Worm (Caenorhabditis elegans) whole organism, L3 larva: ENCODE measurements around the gene Y66D12A.30.

Experiments
- R02D3.7 ChIP-seq: fragments of 150-350 bp; optimal IDR thresholded peaks from 2 replicates; lab custom pipeline; 2014; ENCODE audit warnings: missing biosample characterization, missing genetic modification characterization
- ZK546.5 ChIP-seq: sonication (generic microtip); optimal IDR thresholded peaks from 2 replicates; lab custom pipeline; 2017; ENCODE audit warnings: missing biosample characterization, missing genetic modification characterization
- aly-2 ChIP-seq: fragments of 150-350 bp; optimal IDR thresholded peaks from 2 replicates; lab custom pipeline; 2014; ENCODE audit warnings: missing biosample characterization, missing genetic modification characterization
- ama-1 ChIP-seq: fragments of 150-350 bp; optimal IDR thresholded peaks from 2 replicates; lab custom pipeline; 2018
- ceh-16 ChIP-seq: sonication (generic microtip); optimal IDR thresholded peaks from 2 replicates; lab custom pipeline; 2017; ENCODE audit warnings: missing biosample characterization, missing genetic modification characterization
- ceh-9 ChIP-seq: sonication (generic microtip); optimal IDR thresholded peaks from 2 replicates; lab custom pipeline; 2018; ENCODE audit warnings: missing biosample characterization, missing genetic modification characterization
- daf-12 ChIP-seq: fragments of 150-350 bp; optimal IDR thresholded peaks from 2 replicates; lab custom pipeline; 2014; ENCODE audit warnings: missing biosample characterization, missing genetic modification reagents, missing genetic modification characterization
- egl-5 ChIP-seq: fragments of 150-350 bp; optimal IDR thresholded peaks from 2 replicates; lab custom pipeline; 2017; ENCODE audit warnings: missing biosample characterization, missing genetic modification reagents, missing genetic modification characterization, inconsistent platforms
- elt-1 ChIP-seq: fragments of 150-350 bp; optimal IDR thresholded peaks from 2 replicates; lab custom pipeline; 2014; ENCODE audit warnings: missing biosample characterization, missing genetic modification characterization
- elt-2 ChIP-seq: sonication (generic microtip); optimal IDR thresholded peaks from 2 replicates; lab custom pipeline; 2016; ENCODE audit warnings: missing genetic modification reagents, mild to moderate bottlenecking, missing genetic modification characterization, missing compliant biosample characterization
- elt-3 ChIP-seq, 3 experiments: fragments of 150-350 bp in 1 of 3; sonication (generic microtip) in 2 of 3; optimal IDR thresholded peaks; 2 replicates in 2 of 3; 4 replicates in 1 of 3; lab custom pipeline; 2014 to 2017; ENCODE audit warnings: missing biosample characterization in 3 of 3, missing genetic modification characterization in 3 of 3
- eor-1 ChIP-seq, 2 experiments: fragments of 150-350 bp; optimal IDR thresholded peaks; 2 replicates each; lab custom pipeline; 2014 to 2018; ENCODE audit warnings: missing biosample characterization in 2 of 2, missing genetic modification characterization in 2 of 2
- fkh-10 ChIP-seq: sonication (generic microtip); optimal IDR thresholded peaks from 2 replicates; lab custom pipeline; 2017; ENCODE audit warnings: missing biosample characterization, missing genetic modification reagents, missing genetic modification characterization
- fos-1 ChIP-seq: fragments of 150-350 bp; optimal IDR thresholded peaks from 2 replicates; lab custom pipeline; 2014; ENCODE audit warnings: missing biosample characterization, missing genetic modification characterization
- jun-1 ChIP-seq: fragments of 150-350 bp; optimal IDR thresholded peaks from 2 replicates; lab custom pipeline; 2014; ENCODE audit warnings: missing biosample characterization, missing genetic modification reagents, missing genetic modification characterization
- lin-15B ChIP-seq: fragments of 150-350 bp; optimal IDR thresholded peaks from 2 replicates; lab custom pipeline; 2014; ENCODE audit warnings: missing biosample characterization, missing genetic modification characterization
- lsy-12 ChIP-seq: sonication (generic microtip); optimal IDR thresholded peaks from 2 replicates; lab custom pipeline; 2016; ENCODE audit warnings: mild to moderate bottlenecking, missing genetic modification characterization, missing compliant biosample characterization
- mdl-1 ChIP-seq: fragments of 150-350 bp; optimal IDR thresholded peaks from 2 replicates; lab custom pipeline; 2014; ENCODE audit warnings: missing biosample characterization, missing genetic modification characterization
- mml-1 ChIP-seq: fragments of 150-350 bp; sonication (generic microtip); optimal IDR thresholded peaks from 3 replicates; lab custom pipeline; 2014; ENCODE audit warnings: missing biosample characterization, missing genetic modification characterization
- nfya-1 ChIP-seq: sonication (generic microtip); optimal IDR thresholded peaks from 2 replicates; lab custom pipeline; 2017; ENCODE audit warnings: missing genetic modification characterization, mild to moderate bottlenecking, missing compliant biosample characterization, antibody characterized with exemption, moderate library complexity; ENCODE audit not compliant: insufficient read depth
- nhr-11 ChIP-seq: fragments of 150-350 bp; optimal IDR thresholded peaks from 2 replicates; lab custom pipeline; 2014; ENCODE audit warnings: missing biosample characterization, missing genetic modification characterization
- nhr-12 ChIP-seq: fragments of 150-350 bp; optimal IDR thresholded peaks from 2 replicates; lab custom pipeline; 2014; ENCODE audit warnings: missing biosample characterization, missing genetic modification characterization
- nhr-23 ChIP-seq: fragments of 150-350 bp; optimal IDR thresholded peaks from 2 replicates; lab custom pipeline; 2014; ENCODE audit warnings: missing biosample characterization, missing genetic modification reagents, missing genetic modification characterization
- nhr-28 ChIP-seq: fragments of 150-350 bp; optimal IDR thresholded peaks from 2 replicates; lab custom pipeline; 2014; ENCODE audit warnings: missing biosample characterization, missing genetic modification characterization
- nhr-43 ChIP-seq: sonication (generic microtip); optimal IDR thresholded peaks from 2 replicates; lab custom pipeline; 2016; ENCODE audit warnings: mild to moderate bottlenecking, missing genetic modification characterization, missing compliant biosample characterization; ENCODE audit not compliant: poor library complexity, severe bottlenecking
- nhr-67 ChIP-seq: fragments of 150-350 bp; optimal IDR thresholded peaks from 2 replicates; lab custom pipeline; 2014; ENCODE audit warnings: missing biosample characterization, missing genetic modification characterization
- nhr-76 ChIP-seq: fragments of 150-350 bp; sonication (generic microtip); optimal IDR thresholded peaks from 5 replicates; lab custom pipeline; 2014; ENCODE audit warnings: missing biosample characterization, missing genetic modification characterization
- nhr-77 ChIP-seq: fragments of 150-350 bp; optimal IDR thresholded peaks from 2 replicates; lab custom pipeline; 2014; ENCODE audit warnings: missing biosample characterization, missing genetic modification characterization
- pha-4 ChIP-seq: fragments of 150-350 bp; optimal IDR thresholded peaks from 2 replicates; lab custom pipeline; 2014; ENCODE audit warnings: missing biosample characterization, missing genetic modification reagents, missing genetic modification characterization
- pqm-1 ChIP-seq: fragments of 150-350 bp; optimal IDR thresholded peaks from 2 replicates; lab custom pipeline; 2017; ENCODE audit warnings: missing biosample characterization, missing genetic modification characterization, inconsistent platforms
- sea-2 ChIP-seq: fragments of 150-350 bp; sonication (generic microtip); optimal IDR thresholded peaks from 4 replicates; lab custom pipeline; 2014; ENCODE audit warnings: missing biosample characterization, missing genetic modification reagents, missing genetic modification characterization
- tbx-2 ChIP-seq: sonication (generic microtip); optimal IDR thresholded peaks from 2 replicates; lab custom pipeline; 2016; ENCODE audit warnings: mild to moderate bottlenecking, missing genetic modification characterization, missing compliant biosample characterization
- unc-39 ChIP-seq: sonication (generic microtip); optimal IDR thresholded peaks from 4 replicates; lab custom pipeline; 2017; ENCODE audit warnings: missing biosample characterization, missing genetic modification characterization
- unc-62 ChIP-seq: fragments of 150-350 bp; sonication (generic microtip); optimal IDR thresholded peaks from 4 replicates; lab custom pipeline; 2014; ENCODE audit warnings: missing biosample characterization, missing genetic modification reagents, missing genetic modification characterization
- zag-1 ChIP-seq: fragments of 150-350 bp; optimal IDR thresholded peaks from 2 replicates; lab custom pipeline; 2014; ENCODE audit warnings: missing biosample characterization, missing genetic modification characterization
- ztf-11 ChIP-seq: fragments of 150-350 bp; optimal IDR thresholded peaks from 2 replicates; lab custom pipeline; 2014; ENCODE audit warnings: missing biosample characterization, missing genetic modification characterization
- ztf-4 ChIP-seq: fragments of 150-350 bp; optimal IDR thresholded peaks from 2 replicates; lab custom pipeline; 2014; ENCODE audit warnings: missing biosample characterization, missing genetic modification characterization

The Y66D12A.30 gene

ce11 chrIII:11636740-11637139, 27.1 kb downstream of the Y66D12A.30 start, which contains the start of gene tbx-33:
tbx-33 (minus strand) TSS chrIII:11636840.
- TF ChIP-seq nhr-23 (tag; lab: Kevin White, UChicago) (no peak), aly-2 (no peak), ztf-4 (tag; lab: Kevin White, UChicago) (no peak), nhr-12 (tag; lab: Kevin White, UChicago) (no peak), jun-1 (tag; lab: Kevin White, UChicago) (no peak), nhr-11 (no peak), mdl-1 (tag; lab: Kevin White, UChicago) (no peak), elt-1 (no peak), ztf-11 (tag; lab: Kevin White, UChicago) (no peak), unc-39 (tag; lab: Kevin White, UChicago) (no peak), nfya-1 (no peak), R02D3.7 (tag; lab: Kevin White, UChicago) (no peak), unc-62 (no peak), lsy-12 (tag; lab: Kevin White, UChicago) (no peak), pha-4 (tag; lab: Kevin White, UChicago) (no peak), lin-15B (tag; lab: Kevin White, UChicago) (no peak), fkh-10 (GFP tag; lab: Kevin White, UChicago) (no peak)

DNA sequence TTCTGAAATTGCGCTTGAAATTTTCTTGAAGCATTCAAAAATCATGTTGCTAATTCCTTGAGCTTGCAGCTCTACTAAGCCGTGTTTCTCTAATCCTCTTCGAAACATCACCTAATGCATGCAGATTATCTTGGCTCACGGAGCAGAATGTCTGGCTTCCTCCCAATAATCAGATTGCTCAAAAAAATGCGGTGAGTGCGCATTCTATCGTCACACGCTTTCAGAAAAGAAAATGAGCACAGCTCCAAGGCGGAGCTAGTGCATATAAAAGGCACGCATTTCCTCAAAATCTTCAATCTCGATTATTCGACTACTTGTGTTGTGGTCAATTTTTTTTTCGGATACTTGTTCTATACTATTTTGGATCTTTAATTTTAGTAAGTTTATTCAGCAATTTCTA, 31.7 kb downstream of the Y66D12A.30 start:
- TF ChIP-seq unc-39 (tag; lab: Kevin White, UChicago) (no peak), unc-62 (no peak), sea-2 (GFP tag; lab: Kevin White, UChicago) (no peak), lin-15B (tag; lab: Kevin White, UChicago) (peak; percentile 14), nfya-1 (peak; percentile 65), jun-1 (tag; lab: Kevin White, UChicago) (no peak), eor-1 (tag; optimal IDR thresholded peaks at IDR 0.05; lab: Kevin White, UChicago) (no peak), zag-1 (no peak), fkh-10 (GFP tag; lab: Kevin White, UChicago) (peak; percentile 59)

DNA sequence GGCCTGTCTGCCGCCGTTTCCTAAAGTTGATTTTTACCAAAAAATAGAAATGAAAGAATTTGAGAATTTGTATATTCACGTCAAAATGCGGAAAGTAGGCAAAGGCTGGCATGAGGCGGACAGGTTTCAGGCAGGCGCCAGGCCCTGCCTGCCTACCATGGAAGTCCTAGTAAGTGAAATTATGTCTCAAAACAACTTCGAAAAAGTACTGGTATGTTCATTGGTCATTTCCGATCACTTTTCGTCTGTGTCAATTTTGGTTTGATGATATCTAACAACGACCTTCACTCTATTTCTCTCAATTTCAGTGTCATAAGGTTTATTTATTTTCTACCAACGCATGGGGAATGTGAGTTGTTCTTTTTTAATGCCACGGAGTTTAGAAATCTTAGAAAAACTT, 40.5 kb downstream of the Y66D12A.30 start, which contains the start of gene faah-6:
Gene faah-6, plus strand, starts transcription at position 301 of the 400 bp plus-strand sequence.
- TF ChIP-seq tbx-2 (tag; lab: Kevin White, UChicago) (no peak), ZK546.5 (tag; lab: Kevin White, UChicago) (no peak), daf-12 (no peak), R02D3.7 (tag; lab: Kevin White, UChicago) (no peak), pqm-1 (tag; lab: Kevin White, UChicago) (no peak), fkh-10 (GFP tag; lab: Kevin White, UChicago) (no peak), nhr-67 (tag; lab: Kevin White, UChicago) (no peak)
- TF ChIP-seq, all 47 proteins: peak for 0

- TF ChIP-seq nhr-11 = no peak
- TF ChIP-seq ama-1 = no peak
- no peak for TF ChIP-seq eor-1 (tag; optimal IDR thresholded peaks at IDR 0.05; lab: Kevin White, UChicago)
- no peak for TF ChIP-seq fos-1 (tag; lab: Kevin White, UChicago)
- TF ChIP-seq ceh-16 = no peak
- TF ChIP-seq lsy-12 (tag; lab: Kevin White, UChicago) = no peak
- no peak for TF ChIP-seq pha-4 (tag; lab: Kevin White, UChicago)
- no peak for TF ChIP-seq mdl-1 (tag; lab: Kevin White, UChicago)
These were observed 41.8 kb downstream of the Y66D12A.30 start for ce11 chrIII:11651430-11651829.

DNA sequence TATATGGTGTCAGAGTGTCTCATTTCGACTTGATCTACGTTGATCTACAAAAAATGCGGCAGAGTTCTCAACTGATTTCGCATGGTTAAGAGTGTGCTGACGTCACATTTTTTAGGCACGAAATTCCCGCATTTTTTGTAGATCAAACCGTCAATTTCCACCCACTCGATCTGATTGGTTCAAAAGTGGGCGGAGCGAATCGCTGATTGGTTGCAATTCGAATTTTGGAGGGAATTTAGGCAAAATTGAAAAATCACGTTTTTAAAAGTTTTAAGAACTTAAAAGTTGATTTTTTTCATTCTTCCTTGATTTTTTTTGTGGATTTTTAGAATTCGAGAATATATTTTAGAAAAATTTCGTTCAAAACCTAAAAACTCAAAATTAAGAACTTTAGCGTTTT, 46.7 kb downstream of the Y66D12A.30 start:
- TF ChIP-seq mdl-1 (tag; lab: Kevin White, UChicago) = no peak
- TF ChIP-seq nfya-1 = peak; percentile 54
- TF ChIP-seq, all 47 proteins: peak for 1

DNA sequence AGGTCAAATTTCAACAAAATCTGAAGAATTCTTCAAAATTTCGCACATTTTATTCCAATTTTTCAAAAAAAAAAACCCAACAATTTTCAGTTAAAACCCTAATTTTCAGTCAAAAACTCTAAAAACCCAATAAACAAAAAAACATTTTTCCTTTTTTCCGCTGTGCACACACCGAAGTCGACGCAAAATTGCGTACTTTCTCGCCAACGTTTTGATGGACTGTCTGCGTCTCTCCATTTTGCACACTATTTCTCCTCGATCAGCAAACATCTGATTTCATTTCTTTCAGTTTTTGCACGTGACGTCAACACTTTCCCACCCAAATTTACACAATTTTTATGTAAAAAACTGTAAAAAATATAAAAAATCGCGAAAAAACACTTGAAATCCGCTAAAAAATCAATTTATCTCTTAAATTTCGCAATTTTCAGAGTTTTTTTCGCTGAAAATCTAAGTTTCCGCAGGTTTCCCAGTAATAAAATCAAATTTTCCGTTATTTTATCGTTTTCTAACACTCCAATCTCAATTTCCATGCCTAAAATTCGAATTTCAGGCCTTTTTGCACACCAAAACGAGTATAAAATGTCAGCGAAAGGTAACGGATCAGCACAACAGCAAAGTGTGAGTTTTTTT, 47.6 kb downstream of the Y66D12A.30 start, which contains the start of gene crh-1:
Gene crh-1, plus strand, starts transcription at position 583 of the 633 bp plus-strand sequence.
- peak; percentile 11 for TF ChIP-seq ama-1
- TF ChIP-seq pqm-1 (tag; lab: Kevin White, UChicago) = no peak
- no peak for TF ChIP-seq aly-2
- TF ChIP-seq nfya-1 = peak; percentile 85
- TF ChIP-seq nhr-23 (tag; lab: Kevin White, UChicago) = peak; percentile 65
- no peak for TF ChIP-seq mml-1 (tag; lab: Kevin White, UChicago)
- peak; percentile 44 for TF ChIP-seq sea-2 (GFP tag; lab: Kevin White, UChicago)
- peak; percentile 72 for TF ChIP-seq lin-15B (tag; lab: Kevin White, UChicago)
- TF ChIP-seq nhr-77 (tag; lab: Kevin White, UChicago) = no peak
- no peak for TF ChIP-seq elt-3 (tag; optimal IDR thresholded peaks at IDR 0.05; lab: Kevin White, UChicago)
- peak; percentile 81 for TF ChIP-seq egl-5 (tag; lab: Kevin White, UChicago)
- peak; percentile 55 for TF ChIP-seq elt-2
- no peak for TF ChIP-seq ceh-9 (tag; lab: Kevin White, UChicago)
- TF ChIP-seq nhr-28 (tag; lab: Kevin White, UChicago) = no peak
- peak; percentile 66 for TF ChIP-seq nhr-43 (tag; lab: Kevin White, UChicago)
- TF ChIP-seq nhr-67 (tag; lab: Kevin White, UChicago) = no peak
- TF ChIP-seq zag-1 = no peak
- TF ChIP-seq R02D3.7 (tag; lab: Kevin White, UChicago) = peak; percentile 18
- no peak for TF ChIP-seq nhr-76
- no peak for TF ChIP-seq daf-12
- TF ChIP-seq pha-4 (tag; lab: Kevin White, UChicago) = no peak
- TF ChIP-seq elt-1 = no peak
- peak; percentile 42 for TF ChIP-seq fkh-10 (GFP tag; lab: Kevin White, UChicago)
- no peak for TF ChIP-seq ztf-4 (tag; lab: Kevin White, UChicago)
- TF ChIP-seq jun-1 (tag; lab: Kevin White, UChicago) = peak; percentile 2
- TF ChIP-seq unc-62 = no peak
- no peak for TF ChIP-seq fos-1 (tag; lab: Kevin White, UChicago)
- TF ChIP-seq tbx-2 (tag; lab: Kevin White, UChicago) = no peak
- TF ChIP-seq eor-1 (tag; optimal IDR thresholded peaks at IDR 0.05; lab: Kevin White, UChicago) = no peak
